Fruit fly (Drosophila melanogaster) whole organism, embryonic: ENCODE results near the gene CG13670.
A peak's percentile ranks its signal among the peaks of the same experiment; 100 is the strongest.

Experiments used
- Bdp1 ChIP-seq: fragments of 200-800 bp; sonication (Bioruptor generic); optimal IDR thresholded peaks from 3 replicates; lab custom pipeline; 2016; ENCODE audit warnings: missing biosample characterization, missing genetic modification characterization
- CG10209 ChIP-seq: fragments of 200-800 bp; sonication (Bioruptor generic); optimal IDR thresholded peaks from 3 replicates; lab custom pipeline; 2017; ENCODE audit warnings: missing biosample characterization, mild to moderate bottlenecking, missing genetic modification characterization, missing genetic modification reagents
- CG10274 ChIP-seq: fragments of 200-800 bp; sonication (Bioruptor generic); optimal IDR thresholded peaks from 3 replicates; lab custom pipeline; 2017; ENCODE audit warnings: missing biosample characterization, mild to moderate bottlenecking, missing genetic modification characterization
- CG12104 ChIP-seq: fragments of 200-800 bp; sonication (Bioruptor generic); optimal IDR thresholded peaks from 3 replicates; lab custom pipeline; 2016; ENCODE audit warnings: missing biosample characterization, missing genetic modification characterization
- CG14014 ChIP-seq: fragments of 200-800 bp; sonication (Bioruptor generic); IDR thresholded peaks from 2 replicates; pipeline ENCODE4 v1.3.6; 2022; ENCODE audit warnings: missing biosample characterization, missing genetic modification characterization
- CG1792 ChIP-seq: fragments of 200-800 bp; sonication (Bioruptor generic); optimal IDR thresholded peaks from 2 replicates; lab custom pipeline; 2016; ENCODE audit warnings: missing biosample characterization, missing genetic modification characterization
- CG32532 ChIP-seq: fragments of 200-800 bp; sonication (Bioruptor generic); IDR thresholded peaks from 2 replicates; pipeline ENCODE4 v1.3.6; 2022; ENCODE audit warnings: missing biosample characterization, missing genetic modification characterization
- CG4282 ChIP-seq: fragments of 200-800 bp; sonication (Bioruptor generic); optimal IDR thresholded peaks from 2 replicates; lab custom pipeline; 2016; ENCODE audit warnings: missing biosample characterization, missing genetic modification characterization
- CG8290 ChIP-seq, 3 experiments: fragments of 200-800 bp; sonication (Bioruptor generic); optimal IDR thresholded peaks; 2 replicates each; lab custom pipeline; 2016 to 2019; ENCODE audit warnings: missing biosample characterization in 3 of 3, missing genetic modification characterization in 3 of 3, mild to moderate bottlenecking in 2 of 3, moderate library complexity in 1 of 3
- CG9437 ChIP-seq: fragments of 200-800 bp; sonication (Bioruptor generic); optimal IDR thresholded peaks from 2 replicates; lab custom pipeline; 2018; ENCODE audit warnings: missing biosample characterization, mild to moderate bottlenecking, missing genetic modification characterization
- CG9817 ChIP-seq: fragments of 200-800 bp; sonication (Bioruptor generic); optimal IDR thresholded peaks from 2 replicates; lab custom pipeline; 2018; ENCODE audit warnings: missing biosample characterization, mild to moderate bottlenecking, missing genetic modification characterization, moderate library complexity
- CG9932 ChIP-seq: fragments of 200-800 bp; sonication (Bioruptor generic); IDR thresholded peaks from 2 replicates; pipeline ENCODE4 v1.3.6; 2022; ENCODE audit warnings: missing biosample characterization, missing genetic modification characterization
- Chrac-16 ChIP-seq: fragments of 200-800 bp; sonication (Bioruptor generic); optimal IDR thresholded peaks from 3 replicates; lab custom pipeline; 2016; ENCODE audit warnings: missing biosample characterization, missing genetic modification characterization
- Gug ChIP-seq: fragments of 200-800 bp; sonication (Bioruptor generic); IDR thresholded peaks from 4 replicates; pipeline ENCODE4 v1.3.6; 2022; ENCODE audit warnings: missing biosample characterization, missing genetic modification characterization
- HLHmδ ChIP-seq: fragments of 200-800 bp; sonication (Bioruptor generic); optimal IDR thresholded peaks from 2 replicates; lab custom pipeline; 2018; ENCODE audit warnings: missing biosample characterization, mild to moderate bottlenecking, missing genetic modification characterization, moderate library complexity
- Hmr ChIP-seq: fragments of 200-800 bp; sonication (Bioruptor generic); optimal IDR thresholded peaks from 3 replicates; lab custom pipeline; 2017; ENCODE audit warnings: mild to moderate bottlenecking, missing biosample characterization, missing genetic modification reagents, missing genetic modification characterization
- Hmx ChIP-seq: fragments of 200-800 bp; sonication (Bioruptor generic); optimal IDR thresholded peaks from 2 replicates; lab custom pipeline; 2016; ENCODE audit warnings: missing biosample characterization, missing genetic modification characterization
- Hr39 ChIP-seq: fragments of >200 bp; optimal IDR thresholded peaks from 2 replicates; lab custom pipeline; 2017
- Hsf ChIP-seq: fragments of 200-800 bp; sonication (Bioruptor generic); optimal IDR thresholded peaks from 3 replicates; lab custom pipeline; 2016; ENCODE audit warnings: missing biosample characterization, missing genetic modification characterization
- MBD-R2 ChIP-seq: fragments of 200-800 bp; sonication (Bioruptor generic); IDR thresholded peaks from 2 replicates; pipeline ENCODE4 v1.3.6; 2022; ENCODE audit warnings: missing biosample characterization, missing genetic modification characterization
- Nf-YB ChIP-seq: fragments of 200-800 bp; sonication (Bioruptor generic); optimal IDR thresholded peaks from 3 replicates; lab custom pipeline; 2019; ENCODE audit warnings: missing biosample characterization, mild to moderate bottlenecking, missing genetic modification characterization, moderate library complexity
- PHDP ChIP-seq: fragments of 200-800 bp; sonication (Bioruptor generic); optimal IDR thresholded peaks from 3 replicates; lab custom pipeline; 2018; ENCODE audit warnings: missing biosample characterization, mild to moderate bottlenecking, missing genetic modification characterization, moderate library complexity
- Ptx1 ChIP-seq: fragments of 200-800 bp; sonication (Bioruptor generic); IDR thresholded peaks from 2 replicates; pipeline ENCODE4 v1.3.6; 2022; ENCODE audit warnings: missing biosample characterization, missing genetic modification characterization
- Rfx ChIP-seq: fragments of 200-800 bp; sonication (Bioruptor generic); IDR thresholded peaks from 2 replicates; pipeline ENCODE4 v1.3.6; 2022; ENCODE audit warnings: missing biosample characterization, missing genetic modification characterization
- Side ChIP-seq: fragments of 200-800 bp; sonication (Bioruptor generic); optimal IDR thresholded peaks from 2 replicates; lab custom pipeline; 2016; ENCODE audit warnings: missing biosample characterization, missing genetic modification characterization
- Sry-δ ChIP-seq: fragments of 200-800 bp; sonication (Bioruptor generic); optimal IDR thresholded peaks from 2 replicates; lab custom pipeline; 2016; ENCODE audit warnings: missing biosample characterization, missing genetic modification characterization
- Stat92E ChIP-seq, 3 experiments: fragments of >200 bp in 2 of 3; fragments of 200-800 bp in 1 of 3; sonication (Bioruptor generic) in 1 of 3; optimal IDR thresholded peaks; 2 replicates each; lab custom pipeline; 2017 to 2019; ENCODE audit warnings: missing biosample characterization in 3 of 3, missing genetic modification characterization in 3 of 3, mild to moderate bottlenecking in 1 of 3, moderate library complexity in 1 of 3
- Xrp1 ChIP-seq: fragments of 200-800 bp; sonication (Bioruptor generic); IDR thresholded peaks from 2 replicates; pipeline ENCODE4 v1.3.6; 2022; ENCODE audit warnings: missing biosample characterization, missing genetic modification characterization
- bbx ChIP-seq: fragments of 200-800 bp; sonication (Bioruptor generic); IDR thresholded peaks from 2 replicates; pipeline ENCODE4 v1.3.6; 2022; ENCODE audit warnings: missing biosample characterization, missing genetic modification characterization; ENCODE audit not compliant: partially characterized antibody
- cad ChIP-seq: fragments of >200 bp; optimal IDR thresholded peaks from 2 replicates; lab custom pipeline; 2017; ENCODE audit warnings: missing biosample characterization, missing genetic modification characterization
- corto ChIP-seq: fragments of 200-800 bp; sonication (Bioruptor generic); optimal IDR thresholded peaks from 2 replicates; lab custom pipeline; 2016; ENCODE audit warnings: missing biosample characterization, mild to moderate bottlenecking, missing genetic modification characterization, moderate library complexity
- crc ChIP-seq: fragments of 200-800 bp; sonication (Bioruptor generic); optimal IDR thresholded peaks from 2 replicates; lab custom pipeline; 2016; ENCODE audit warnings: missing biosample characterization, missing genetic modification characterization
- cwo ChIP-seq: fragments of 200-800 bp; sonication (Bioruptor generic); optimal IDR thresholded peaks from 3 replicates; lab custom pipeline; 2017; ENCODE audit warnings: missing biosample characterization, missing genetic modification characterization, mild to moderate bottlenecking, moderate library complexity, missing genetic modification reagents
- dysf ChIP-seq: fragments of 200-800 bp; sonication (Bioruptor generic); IDR thresholded peaks from 3 replicates; pipeline ENCODE4 v1.3.6; 2022; ENCODE audit warnings: missing biosample characterization, missing genetic modification characterization
- ems ChIP-seq: fragments of 200-800 bp; sonication (Bioruptor generic); optimal IDR thresholded peaks from 3 replicates; lab custom pipeline; 2016; ENCODE audit warnings: missing biosample characterization, missing genetic modification characterization
- hb ChIP-seq: fragments of 200-800 bp; sonication (Bioruptor generic); IDR thresholded peaks from 3 replicates; pipeline ENCODE4 v1.3.6; 2022; ENCODE audit warnings: missing biosample characterization, missing genetic modification characterization; ENCODE audit not compliant: partially characterized antibody
- lov ChIP-seq, 2 experiments: fragments of 200-800 bp in 1 of 2; fragments of >200 bp in 1 of 2; sonication (Bioruptor generic) in 1 of 2; IDR thresholded peaks in 1 of 2; optimal IDR thresholded peaks in 1 of 2; 2 replicates in 1 of 2; 3 replicates in 1 of 2; pipeline versions ENCODE4 v1.3.6 to Lab custom; 2017 to 2022; ENCODE audit warnings: missing biosample characterization in 1 of 2, missing genetic modification characterization in 1 of 2
- pho ChIP-seq: fragments of 200-800 bp; sonication (Bioruptor generic); optimal IDR thresholded peaks from 2 replicates; lab custom pipeline; 2016; ENCODE audit warnings: missing biosample characterization, missing genetic modification characterization
- prd ChIP-seq, 3 experiments: fragments of >200 bp in 2 of 3; fragments of 200-800 bp in 1 of 3; sonication (Bioruptor generic) in 1 of 3; optimal IDR thresholded peaks in 2 of 3; IDR thresholded peaks in 1 of 3; 2 replicates in 2 of 3; 3 replicates in 1 of 3; pipeline versions ENCODE4 v1.3.6 to Lab custom; 2017 to 2022; ENCODE audit warnings: missing biosample characterization in 1 of 3, missing genetic modification characterization in 1 of 3
- pum ChIP-seq: fragments of 200-800 bp; sonication (Bioruptor generic); optimal IDR thresholded peaks from 2 replicates; lab custom pipeline; 2016; ENCODE audit warnings: missing biosample characterization, missing genetic modification characterization
- ranshi ChIP-seq: fragments of 200-800 bp; sonication (Bioruptor generic); IDR thresholded peaks from 2 replicates; pipeline ENCODE4 v1.3.6; 2022; ENCODE audit warnings: missing biosample characterization, missing genetic modification characterization
- rib ChIP-seq: fragments of 200-800 bp; sonication (Bioruptor generic); IDR thresholded peaks from 2 replicates; pipeline ENCODE4 v1.3.6; 2022; ENCODE audit warnings: missing biosample characterization, missing genetic modification characterization
- sim ChIP-seq: fragments of 200-800 bp; sonication (Bioruptor generic); IDR thresholded peaks from 2 replicates; pipeline ENCODE4 v1.3.6; 2022; ENCODE audit warnings: missing biosample characterization, missing genetic modification characterization
- sob ChIP-seq: fragments of 200-800 bp; sonication (Bioruptor generic); IDR thresholded peaks from 2 replicates; pipeline ENCODE4 v1.3.6; 2022; ENCODE audit warnings: missing biosample characterization, missing genetic modification characterization
- stwl ChIP-seq: fragments of 200-800 bp; sonication (Bioruptor generic); optimal IDR thresholded peaks from 3 replicates; lab custom pipeline; 2018; ENCODE audit warnings: missing biosample characterization, mild to moderate bottlenecking, missing genetic modification characterization, moderate library complexity
- tna ChIP-seq: fragments of 200-800 bp; sonication (Bioruptor generic); IDR thresholded peaks from 2 replicates; pipeline ENCODE4 v1.3.6; 2022; ENCODE audit warnings: missing biosample characterization, missing genetic modification characterization; ENCODE audit not compliant: partially characterized antibody
- unpg ChIP-seq: fragments of 200-800 bp; sonication (Bioruptor generic); optimal IDR thresholded peaks from 3 replicates; lab custom pipeline; 2018; ENCODE audit warnings: missing biosample characterization, mild to moderate bottlenecking, missing genetic modification characterization, moderate library complexity
- vnd ChIP-seq: fragments of 200-800 bp; sonication (Bioruptor generic); IDR thresholded peaks from 3 replicates; pipeline ENCODE4 v1.3.6; 2022; ENCODE audit warnings: missing biosample characterization, missing genetic modification characterization; ENCODE audit not compliant: partially characterized antibody
- zf30C ChIP-seq: fragments of 200-800 bp; sonication (Bioruptor generic); optimal IDR thresholded peaks from 3 replicates; lab custom pipeline; 2018; ENCODE audit warnings: missing biosample characterization, mild to moderate bottlenecking, missing genetic modification characterization

The CG13670 gene

DNA sequence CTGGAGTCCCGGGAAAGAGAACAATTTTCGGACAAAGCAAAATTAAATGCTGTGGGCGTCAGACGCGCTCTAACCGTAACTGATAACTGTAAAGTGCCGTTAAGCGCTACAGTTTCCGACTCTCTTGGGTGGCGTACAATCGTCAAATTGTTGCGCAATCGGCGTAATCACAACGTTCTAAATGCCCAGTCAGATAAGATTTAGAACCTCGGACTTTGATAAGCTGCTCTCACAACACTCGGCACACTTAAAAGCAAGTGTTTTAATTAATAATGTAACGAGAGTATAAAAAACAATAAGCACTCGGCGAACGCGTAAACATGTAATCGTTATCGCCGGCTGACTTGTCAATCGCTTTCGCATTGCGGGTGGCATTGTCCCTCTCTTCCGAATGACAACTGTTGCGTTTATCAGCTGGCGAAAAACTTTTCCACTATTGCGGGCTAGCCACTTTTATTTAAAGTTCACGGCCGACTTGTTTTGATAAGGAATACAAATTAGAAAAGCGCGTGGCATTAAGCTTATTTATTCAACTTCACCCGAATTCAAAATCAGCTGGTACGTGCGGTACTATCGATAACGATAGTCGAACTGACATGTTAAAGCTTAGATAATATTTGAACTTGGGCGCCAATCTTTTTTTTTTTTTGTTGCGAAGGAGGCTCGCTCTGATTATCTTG, 38.4 kb downstream of the CG13670 start (continued):
- TF ChIP-seq MBD-R2 (GFP tag; lab: Robert Waterston, UW) (peak; percentile 35; the same call in 1 of the 2 replicates), Xrp1 (GFP tag; lab: Robert Waterston, UW) (0 out of 2 replicates have a peak, but pooled peaks have one; percentile 7), vnd (GFP tag; lab: Robert Waterston, UW) (peak; percentile 70; the same call in 1 of the 3 replicates), tna (GFP tag; lab: Robert Waterston, UW) (peak; percentile 67), CG1792 (GFP tag; lab: Kevin White, UChicago) (no peak), pho (no peak), sob (GFP tag; lab: Robert Waterston, UW) (no peak), PHDP (no peak), Sry-δ (GFP tag; lab: Kevin White, UChicago) (peak; percentile 55), Side (GFP tag; lab: Kevin White, UChicago) (no peak), cwo (GFP tag; lab: Kevin White, UChicago) (no peak), CG10274 (GFP tag; lab: Kevin White, UChicago) (no peak), Rfx (GFP tag; lab: Robert Waterston, UW) (no peak), CG4282 (GFP tag; lab: Kevin White, UChicago) (no peak), stwl (tag; lab: Kevin White, UChicago) (peak; percentile 22), Gug (GFP tag; lab: Robert Waterston, UW) (no peak), CG32532 (GFP tag; lab: Robert Waterston, UW) (no peak), dysf (GFP tag; lab: Robert Waterston, UW) (no peak), corto (GFP tag; lab: Kevin White, UChicago) (no peak), bbx (GFP tag; lab: Robert Waterston, UW) (peak; percentile 57; the same call in 1 of the 2 replicates), CG10209 (GFP tag; lab: Kevin White, UChicago) (no peak), CG9932 (GFP tag; lab: Robert Waterston, UW) (no peak), CG8290 (GFP tag; optimal IDR thresholded peaks at IDR 0.05; lab: Kevin White, UChicago) (no peak), CG8290 (tag; optimal IDR thresholded peaks at IDR 0.05; lab: Kevin White, UChicago) (no peak), crc (no peak), ems (GFP tag; lab: Kevin White, UChicago) (no peak), zf30C (GFP tag; lab: Kevin White, UChicago) (no peak), CG14014 (GFP tag; lab: Robert Waterston, UW) (no peak), pum (GFP tag; lab: Kevin White, UChicago) (no peak), Hmx (no peak), prd (optimal IDR thresholded peaks at IDR 0.05; lab: Kevin White, UChicago) (no peak), prd (GFP tag; IDR thresholded peaks at IDR 0.05; lab: Robert Waterston, UW) (no peak), unpg (no peak), Hsf (no peak), CG12104 (GFP tag; lab: Kevin White, UChicago) (no peak), CG9437 (GFP tag; lab: Kevin White, UChicago) (peak; percentile 10), Ptx1 (GFP tag; lab: Robert Waterston, UW) (no peak), lov (optimal IDR thresholded peaks at IDR 0.05; lab: Kevin White, UChicago) (no peak), lov (GFP tag; IDR thresholded peaks at IDR 0.05; lab: Robert Waterston, UW) (no peak), Nf-YB (GFP tag; lab: Kevin White, UChicago) (no peak), Stat92E (GFP tag; optimal IDR thresholded peaks at IDR 0.05; lab: Kevin White, UChicago) (no peak), hb (GFP tag; lab: Robert Waterston, UW) (peak; percentile 47; the same call in 1 of the 3 replicates), Bdp1 (GFP tag; lab: Kevin White, UChicago) (no peak), Hr39 (lab: Kevin White, UChicago) (no peak), Hmr (GFP tag; lab: Kevin White, UChicago) (no peak), sim (no peak), rib (no peak), CG9817 (no peak), Chrac-16 (GFP tag; lab: Kevin White, UChicago) (no peak), ranshi (GFP tag; lab: Robert Waterston, UW) (no peak), cad (GFP tag; lab: Kevin White, UChicago) (no peak), HLHmδ (no peak)
